Worm (Caenorhabditis elegans): ENCODE results near the gene Y73F8A.20.

DNA sequence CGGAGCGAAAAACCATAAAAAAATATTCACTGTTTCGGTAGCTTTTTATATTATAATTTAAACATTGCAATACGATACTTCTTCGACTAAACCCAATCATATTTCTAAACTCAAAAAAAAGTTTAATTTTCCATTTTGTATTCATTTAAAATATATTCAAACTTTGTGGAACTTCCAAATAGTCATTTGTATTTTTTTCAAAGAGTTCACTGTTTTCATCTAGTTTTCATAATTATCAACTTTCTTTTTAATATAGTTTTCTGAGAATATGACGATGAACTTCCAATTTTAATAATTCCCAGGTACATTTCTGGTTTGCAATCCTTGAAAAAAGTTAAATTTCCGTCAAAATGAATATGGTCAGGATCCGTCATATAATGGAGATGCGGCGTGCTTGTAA, 17.0 kb upstream of the Y73F8A.20 start, which contains the start of gene cpna-4:
- no peak for TF ChIP-seq pha-4 (tag; optimal IDR thresholded peaks at IDR 0.05)
- no peak for TF ChIP-seq ztf-11 (tag; optimal IDR thresholded peaks at IDR 0.05)

All from whole organism, L3 larva.